Worm (Caenorhabditis elegans) whole organism, late embryonic: ENCODE measurements around the gene mig-18.

Source experiments
- ceh-6 ChIP-seq: fragments of 200-800 bp; sonication (Bioruptor generic); optimal IDR thresholded peaks from 2 replicates; lab custom pipeline; 2018; ENCODE audit warnings: mild to moderate bottlenecking, missing genetic modification characterization, missing compliant biosample characterization
- hlh-15 ChIP-seq: sonication (generic microtip); optimal IDR thresholded peaks from 2 replicates; lab custom pipeline; 2016; ENCODE audit warnings: missing genetic modification characterization, missing compliant biosample characterization
- pha-4 ChIP-seq: fragments of 150-350 bp; optimal IDR thresholded peaks from 2 replicates; lab custom pipeline; 2018; ENCODE audit warnings: missing biosample characterization, missing genetic modification reagents, missing genetic modification characterization

DNA sequence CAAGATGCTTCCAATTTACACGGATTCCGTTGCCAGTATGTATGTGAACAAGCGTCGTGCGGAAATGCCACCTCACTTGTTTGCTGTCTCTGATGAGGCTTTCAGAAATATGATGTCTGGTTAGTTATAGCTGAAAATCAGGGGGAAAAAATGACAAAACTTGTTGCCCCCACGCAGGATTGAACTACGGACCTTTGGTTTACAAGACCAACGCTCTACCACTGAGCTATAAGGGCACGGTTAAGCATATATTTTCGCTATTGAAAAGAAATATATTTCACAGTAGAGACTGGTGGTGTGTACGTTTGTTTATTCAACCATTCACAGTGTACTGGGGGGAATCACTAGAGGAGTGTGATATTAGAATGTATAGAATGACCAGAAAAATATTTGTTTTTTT lies 8.2 kb downstream of the mig-18 start:
- TF ChIP-seq ceh-6 (GFP tag; lab: Kevin White, UChicago) (no peak), pha-4 (tag; lab: Kevin White, UChicago) (no peak), hlh-15 (tag; lab: Kevin White, UChicago) (no peak)
